Worm (Caenorhabditis elegans) whole organism, L4/young adult: ENCODE results near the gene F46B6.10.

Source experiments
- dao-5 ChIP-seq: sonication (generic microtip); optimal IDR thresholded peaks from 2 replicates; lab custom pipeline; 2016; ENCODE audit warnings: missing genotype, missing genetic modification characterization, moderate library complexity, missing compliant biosample characterization
- him-1 ChIP-seq: sonication (generic microtip); optimal IDR thresholded peaks from 2 replicates; lab custom pipeline; 2016; ENCODE audit warnings: missing genotype, missing genetic modification reagents, missing genetic modification characterization, missing compliant biosample characterization

ce11 chrV:9782969-9783368 lies 18.9 kb downstream of the F46B6.10 start, which contains the start of gene F46B6.5:
- TF ChIP-seq him-1 (tag; lab: Kevin White, UChicago) (no peak), dao-5 (tag; lab: Kevin White, UChicago) (no peak)
